Worm (Caenorhabditis elegans) whole organism, L4 larva: ENCODE measurements around the gene C26H9A.3.
A peak's percentile ranks its signal among the peaks of the same experiment; 100 is the strongest.

Source experiments
- T26A8.4 ChIP-seq: fragments of 200-800 bp; sonication (Bioruptor generic); IDR thresholded peaks from 2 replicates; pipeline ENCODE4 v1.3.6; 2022; ENCODE audit warnings: missing genetic modification characterization, missing compliant biosample characterization
- Y105C5A.15 ChIP-seq: fragments of 200-800 bp; sonication (Bioruptor generic); IDR thresholded peaks from 2 replicates; pipeline ENCODE4 v1.3.6; 2022; ENCODE audit warnings: missing genetic modification characterization, missing compliant biosample characterization
- Y5F2A.4 ChIP-seq: fragments of 200-800 bp; sonication (Bioruptor generic); optimal IDR thresholded peaks from 2 replicates; lab custom pipeline; 2018; ENCODE audit warnings: mild to moderate bottlenecking, missing genetic modification characterization, missing compliant biosample characterization
- Y75B8A.6 ChIP-seq: fragments of 200-800 bp; sonication (Bioruptor generic); IDR thresholded peaks from 2 replicates; pipeline ENCODE4 v1.3.6; 2022; ENCODE audit warnings: missing genetic modification reagents, missing genetic modification characterization, missing compliant biosample characterization
- aha-1 ChIP-seq: fragments of 150-350 bp; peaks from one replicate; lab custom pipeline; 2014; ENCODE audit warnings: missing biosample characterization, missing genetic modification characterization
- ceh-32 ChIP-seq: sonication (generic microtip); optimal IDR thresholded peaks from 2 replicates; lab custom pipeline; 2016; ENCODE audit warnings: mild to moderate bottlenecking, missing genetic modification characterization, missing compliant biosample characterization; ENCODE audit not compliant: poor library complexity
- ceh-44 ChIP-seq: fragments of 200-800 bp; sonication (Bioruptor generic); IDR thresholded peaks from 2 replicates; pipeline ENCODE4 v1.3.6; 2022; ENCODE audit warnings: missing genetic modification reagents, missing genetic modification characterization, missing compliant biosample characterization
- ceh-82 ChIP-seq: sonication (generic microtip); optimal IDR thresholded peaks from 2 replicates; lab custom pipeline; 2017; ENCODE audit warnings: missing biosample characterization, missing genetic modification characterization
- cey-2 ChIP-seq: sonication (generic microtip); optimal IDR thresholded peaks from 3 replicates; lab custom pipeline; 2017; ENCODE audit warnings: missing genetic modification characterization, mild to moderate bottlenecking, missing compliant biosample characterization, antibody characterized with exemption, borderline replicate concordance; ENCODE audit not compliant: insufficient read depth
- daf-12 ChIP-seq: fragments of 150-350 bp; optimal IDR thresholded peaks from 2 replicates; lab custom pipeline; 2014; ENCODE audit warnings: missing biosample characterization, missing genetic modification reagents, missing genetic modification characterization
- daf-16 ChIP-seq, 3 experiments: sonication (generic microtip); optimal IDR thresholded peaks; 2 replicates each; lab custom pipeline; 2016 to 2017; ENCODE audit warnings: missing genetic modification characterization in 3 of 3, missing genetic modification reagents in 3 of 3, mild to moderate bottlenecking in 2 of 3, missing compliant biosample characterization in 2 of 3, missing biosample characterization in 1 of 3, moderate library complexity in 1 of 3
- dmd-6 ChIP-seq: fragments of 200-800 bp; sonication (Bioruptor generic); IDR thresholded peaks from 2 replicates; pipeline ENCODE4 v1.3.6; 2022; ENCODE audit warnings: missing genetic modification reagents, missing genetic modification characterization, missing compliant biosample characterization
- dve-1 ChIP-seq: sonication (generic microtip); optimal IDR thresholded peaks from 2 replicates; lab custom pipeline; 2017; ENCODE audit warnings: antibody characterized with exemption, mild to moderate bottlenecking, missing genetic modification characterization, missing compliant biosample characterization; ENCODE audit not compliant: insufficient read depth
- egl-27 ChIP-seq: sonication (generic microtip); optimal IDR thresholded peaks from 3 replicates; lab custom pipeline; 2017; ENCODE audit warnings: missing biosample characterization, missing genetic modification reagents, missing genetic modification characterization
- fkh-10 ChIP-seq: fragments of 150-350 bp; optimal IDR thresholded peaks from 2 replicates; lab custom pipeline; 2014; ENCODE audit warnings: missing biosample characterization, missing genetic modification reagents, missing genetic modification characterization
- hlh-11 ChIP-seq: fragments of 200-800 bp; sonication (Bioruptor generic); optimal IDR thresholded peaks from 2 replicates; lab custom pipeline; 2018; ENCODE audit warnings: mild to moderate bottlenecking, missing genetic modification characterization, missing compliant biosample characterization
- hlh-30 ChIP-seq: sonication (generic microtip); optimal IDR thresholded peaks from 2 replicates; lab custom pipeline; 2017; ENCODE audit warnings: antibody characterized with exemption, mild to moderate bottlenecking, missing genetic modification characterization, missing compliant biosample characterization; ENCODE audit not compliant: insufficient read depth
- jun-1 ChIP-seq: fragments of 150-350 bp; optimal IDR thresholded peaks from 2 replicates; lab custom pipeline; 2014; ENCODE audit warnings: missing biosample characterization, missing genetic modification reagents, missing genetic modification characterization
- lin-1 ChIP-seq: fragments of 200-800 bp; sonication (Bioruptor generic); IDR thresholded peaks from 2 replicates; pipeline ENCODE4 v1.3.6; 2022; ENCODE audit warnings: missing genetic modification reagents, missing genetic modification characterization, missing compliant biosample characterization
- lin-13 ChIP-seq: fragments of 150-350 bp; optimal IDR thresholded peaks from 2 replicates; lab custom pipeline; 2014; ENCODE audit warnings: missing biosample characterization, missing genetic modification reagents, missing genetic modification characterization
- lir-3 ChIP-seq: sonication (generic microtip); optimal IDR thresholded peaks from 2 replicates; lab custom pipeline; 2016; ENCODE audit warnings: mild to moderate bottlenecking, missing genetic modification characterization, missing compliant biosample characterization
- madf-5 ChIP-seq, 2 experiments: fragments of 200-800 bp; sonication (Bioruptor generic); IDR thresholded peaks; 2 replicates each; pipeline ENCODE4 v1.3.6; 2022; ENCODE audit warnings: missing compliant biosample characterization in 2 of 2, missing genetic modification characterization in 2 of 2
- madf-9 ChIP-seq: fragments of 200-800 bp; sonication (Bioruptor generic); conservative IDR thresholded peaks from 2 replicates; pipeline ENCODE4 v1.3.6; 2022; ENCODE audit warnings: missing genetic modification reagents, missing genetic modification characterization, missing compliant biosample characterization
- mxl-3 ChIP-seq: fragments of 200-800 bp; sonication (Bioruptor generic); optimal IDR thresholded peaks from 2 replicates; lab custom pipeline; 2018; ENCODE audit warnings: mild to moderate bottlenecking, missing genetic modification characterization, missing compliant biosample characterization
- nhr-102 ChIP-seq: sonication (generic microtip); optimal IDR thresholded peaks from 2 replicates; lab custom pipeline; 2016; ENCODE audit warnings: mild to moderate bottlenecking, missing genetic modification characterization, moderate library complexity, missing compliant biosample characterization
- nhr-237 ChIP-seq: sonication (generic microtip); optimal IDR thresholded peaks from 2 replicates; lab custom pipeline; 2017; ENCODE audit warnings: missing biosample characterization, missing genetic modification characterization
- nhr-28 ChIP-seq: fragments of 150-350 bp; optimal IDR thresholded peaks from 2 replicates; lab custom pipeline; 2014; ENCODE audit warnings: missing biosample characterization, missing genetic modification characterization
- nhr-41 ChIP-seq: fragments of 200-800 bp; sonication (Bioruptor generic); IDR thresholded peaks from 2 replicates; pipeline ENCODE4 v1.3.6; 2022; ENCODE audit warnings: missing genetic modification reagents, missing genetic modification characterization, missing compliant biosample characterization
- nhr-48 ChIP-seq: sonication (generic microtip); optimal IDR thresholded peaks from 2 replicates; lab custom pipeline; 2016; ENCODE audit warnings: mild to moderate bottlenecking, missing genetic modification characterization, missing compliant biosample characterization
- nhr-76 ChIP-seq: fragments of 150-350 bp; optimal IDR thresholded peaks from 2 replicates; lab custom pipeline; 2014; ENCODE audit warnings: missing biosample characterization, missing genetic modification characterization
- nhr-77 ChIP-seq: fragments of 150-350 bp; optimal IDR thresholded peaks from 2 replicates; lab custom pipeline; 2014; ENCODE audit warnings: missing biosample characterization, missing genetic modification characterization
- pha-4 ChIP-seq, 2 experiments: fragments of 150-350 bp in 1 of 2; fragments of 200-800 bp in 1 of 2; sonication (Bioruptor generic) in 1 of 2; IDR thresholded peaks in 1 of 2; optimal IDR thresholded peaks in 1 of 2; 2 replicates each; pipeline versions ENCODE4 v1.3.6 to Lab custom; 2014 to 2022; ENCODE audit warnings: missing genetic modification characterization in 2 of 2, missing genetic modification reagents in 2 of 2, missing biosample characterization in 1 of 2, missing compliant biosample characterization in 1 of 2
- php-3 ChIP-seq: fragments of 200-800 bp; sonication (Bioruptor generic); IDR thresholded peaks from 2 replicates; pipeline ENCODE4 v1.3.6; 2022; ENCODE audit warnings: missing genetic modification reagents, missing genetic modification characterization, missing compliant biosample characterization
- pqm-1 ChIP-seq: sonication (generic microtip); optimal IDR thresholded peaks from 2 replicates; lab custom pipeline; 2017; ENCODE audit warnings: missing biosample characterization, missing genetic modification characterization
- sdz-12 ChIP-seq: fragments of 200-800 bp; sonication (Bioruptor generic); optimal IDR thresholded peaks from 2 replicates; lab custom pipeline; 2018; ENCODE audit warnings: mild to moderate bottlenecking, missing genetic modification characterization, missing compliant biosample characterization
- spr-3 ChIP-seq: fragments of 200-800 bp; sonication (Bioruptor generic); optimal IDR thresholded peaks from 2 replicates; lab custom pipeline; 2018; ENCODE audit warnings: mild to moderate bottlenecking, missing genetic modification characterization, missing compliant biosample characterization
- tag-97 ChIP-seq: fragments of 200-800 bp; sonication (Bioruptor generic); IDR thresholded peaks from 2 replicates; pipeline ENCODE4 v1.3.6; 2022; ENCODE audit warnings: missing genetic modification characterization, missing compliant biosample characterization
- tra-1 ChIP-seq: fragments of 200-800 bp; sonication (Bioruptor generic); IDR thresholded peaks from 2 replicates; pipeline ENCODE4 v1.3.6; 2022; ENCODE audit warnings: missing genetic modification reagents, missing genetic modification characterization, missing compliant biosample characterization
- unc-39 ChIP-seq: sonication (generic microtip); optimal IDR thresholded peaks from 2 replicates; lab custom pipeline; 2017; ENCODE audit warnings: missing biosample characterization, missing genetic modification characterization
- unc-62 ChIP-seq, 3 experiments: fragments of 150-350 bp in 1 of 3; sonication (generic microtip); optimal IDR thresholded peaks in 2 of 3; peaks in 1 of 3; 1 replicate in 1 of 3; 2 replicates in 2 of 3; lab custom pipeline; 2014 to 2017; ENCODE audit warnings: missing biosample characterization in 3 of 3, missing genetic modification characterization in 3 of 3, missing genetic modification reagents in 3 of 3, missing genotype in 1 of 3
- zip-2 ChIP-seq: fragments of 150-350 bp; optimal IDR thresholded peaks from 2 replicates; lab custom pipeline; 2014; ENCODE audit warnings: missing biosample characterization, missing genetic modification characterization
- ztf-11 ChIP-seq: fragments of 150-350 bp; optimal IDR thresholded peaks from 2 replicates; lab custom pipeline; 2014; ENCODE audit warnings: missing biosample characterization, missing genetic modification characterization
- ztf-7 ChIP-seq: fragments of 150-350 bp; optimal IDR thresholded peaks from 2 replicates; lab custom pipeline; 2014; ENCODE audit warnings: missing biosample characterization, missing genetic modification characterization

C26H9A.3 gene

DNA sequence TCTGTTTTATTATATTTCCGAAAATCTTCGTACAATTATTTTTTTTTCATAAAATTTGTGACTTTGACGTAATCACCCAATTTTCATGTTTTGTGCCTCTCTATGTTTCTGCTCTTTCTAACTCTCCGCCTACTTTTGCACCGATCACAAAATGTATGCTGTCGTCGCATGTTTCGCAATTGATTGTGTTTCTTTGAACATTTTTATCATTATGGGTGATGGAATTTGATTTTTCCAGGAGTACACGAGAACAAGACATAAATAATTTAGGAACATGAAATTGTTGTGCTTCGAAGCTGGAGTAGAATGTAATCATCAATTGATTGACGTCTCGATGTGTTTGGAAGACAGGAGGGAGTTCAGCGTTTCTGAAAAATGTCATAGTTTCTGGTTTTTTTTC, 38.3 kb downstream of the C26H9A.3 start (continued):
- TF ChIP-seq nhr-237 (no peak), nhr-41 (GFP tag; lab: Robert Waterston, UW) (0 out of 2 replicates have a peak, but pooled peaks have one; percentile 26), Y75B8A.6 (GFP tag; lab: Robert Waterston, UW) (no peak), lin-13 (GFP tag; lab: Kevin White, UChicago) (peak; percentile 7), dmd-6 (GFP tag; lab: Robert Waterston, UW) (peak; percentile 99), nhr-28 (peak; percentile 91), pha-4 (GFP tag; IDR thresholded peaks at IDR 0.05; lab: Robert Waterston, UW) (peak; percentile 30; the same call in 1 of the 2 replicates), pha-4 (tag; optimal IDR thresholded peaks at IDR 0.05; lab: Kevin White, UChicago) (no peak), tra-1 (GFP tag; lab: Robert Waterston, UW) (peak; percentile 64; the same call in 1 of the 2 replicates), lin-1 (GFP tag; lab: Robert Waterston, UW) (peak; percentile 62; the same call in 1 of the 2 replicates), hlh-11 (tag; lab: Kevin White, UChicago) (peak; percentile 91), nhr-102 (peak; percentile 98), nhr-76 (tag; lab: Kevin White, UChicago) (no peak)

- no peak for TF ChIP-seq pha-4 (GFP tag; IDR thresholded peaks at IDR 0.05; lab: Robert Waterston, UW)
- TF ChIP-seq pha-4 (tag; optimal IDR thresholded peaks at IDR 0.05; lab: Kevin White, UChicago) = no peak
- TF ChIP-seq egl-27 (tag; lab: Kevin White, UChicago) = no peak
- TF ChIP-seq dve-1 (tag; lab: Kevin White, UChicago) = peak; percentile 77
- TF ChIP-seq madf-9 = no peak
- TF ChIP-seq cey-2 (tag; lab: Kevin White, UChicago) = no peak
- peak; percentile 89 for TF ChIP-seq dmd-6 (GFP tag; lab: Robert Waterston, UW)
- peak; percentile 68 for TF ChIP-seq php-3 (GFP tag; lab: Robert Waterston, UW)
- no peak for TF ChIP-seq zip-2
- TF ChIP-seq nhr-102 = peak; percentile 81
- TF ChIP-seq nhr-28 = peak; percentile 93
- peak; percentile 17 for TF ChIP-seq nhr-48 (tag; lab: Kevin White, UChicago)
- peak; percentile 73 for TF ChIP-seq hlh-11 (tag; lab: Kevin White, UChicago)
- peak; percentile 85 for TF ChIP-seq nhr-77 (tag; lab: Kevin White, UChicago)
- no peak for TF ChIP-seq Y5F2A.4 (GFP tag; lab: Kevin White, UChicago)
- no peak for TF ChIP-seq daf-16 (GFP tag; optimal IDR thresholded peaks at IDR 0.05; lab: Kevin White, UChicago)
- peak; percentile 89 for TF ChIP-seq daf-16 (tag; optimal IDR thresholded peaks at IDR 0.05; lab: Kevin White, UChicago)
- TF ChIP-seq fkh-10 (GFP tag; lab: Kevin White, UChicago) = no peak
- peak; percentile 99 for TF ChIP-seq pqm-1 (tag; lab: Kevin White, UChicago)
- peak in 1 of 2 experiments; percentile 57 for TF ChIP-seq unc-62 (GFP tag; optimal IDR thresholded peaks at IDR 0.05 in 1 of 2; lab: Kevin White, UChicago)
- TF ChIP-seq unc-62 (tag; optimal IDR thresholded peaks at IDR 0.05; lab: Kevin White, UChicago) = no peak
Observed at ce11 chrIV:12599158-12599557, 40.1 kb downstream of the C26H9A.3 start, which contains the start of gene pgp-1. Gene pgp-1, minus strand, starts transcription at chrIV:12599169.

DNA sequence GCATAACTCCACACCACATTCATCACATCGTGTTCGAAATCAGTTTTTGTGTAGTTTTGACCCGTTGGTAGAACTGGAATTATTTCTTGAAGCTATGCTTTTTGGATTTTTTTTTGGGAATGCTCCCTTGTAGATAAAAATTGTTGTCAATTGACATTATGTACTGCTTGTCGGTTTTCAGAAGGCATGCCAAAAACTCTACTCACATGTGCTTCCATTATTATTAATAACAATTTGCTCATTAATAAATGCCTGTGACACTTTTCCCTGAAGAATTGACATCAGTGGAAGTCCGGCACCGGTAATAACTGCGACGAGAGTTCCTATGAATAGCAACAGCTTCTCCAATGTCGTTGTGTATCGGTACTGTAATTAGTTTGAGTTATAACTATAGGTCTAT, 42.3 kb downstream of the C26H9A.3 start:
- TF ChIP-seq hlh-30 (tag; lab: Kevin White, UChicago) (no peak), aha-1 (tag; lab: Kevin White, UChicago) (peak; percentile 91)

DNA sequence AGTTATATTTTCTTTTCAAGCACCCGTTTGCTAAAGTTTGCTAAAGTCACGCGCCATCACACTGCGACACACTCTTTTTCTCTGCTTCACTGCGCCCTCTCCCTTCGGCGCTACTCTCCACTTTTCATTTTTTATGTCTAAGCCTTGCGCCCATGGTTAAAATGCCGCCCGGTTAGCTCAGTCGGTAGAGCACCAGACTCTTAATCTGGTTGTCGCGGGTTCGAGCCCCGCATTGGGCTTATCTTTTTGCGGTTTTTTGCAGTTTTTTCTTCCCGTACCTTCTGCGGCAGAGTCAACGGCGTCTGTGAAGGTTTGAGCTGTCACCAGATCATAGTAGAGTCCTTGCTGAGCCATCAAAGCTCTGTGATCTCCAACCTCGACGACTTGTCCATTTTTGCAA, 44.6 kb downstream of the C26H9A.3 start:
- TF ChIP-seq sdz-12 (peak; percentile 53), dve-1 (tag; lab: Kevin White, UChicago) (peak; percentile 56), Y105C5A.15 (peak; percentile 84; the same call in 1 of the 2 replicates), unc-39 (tag; lab: Kevin White, UChicago) (no peak), ceh-32 (peak; percentile 42), ceh-44 (GFP tag; lab: Robert Waterston, UW) (peak; percentile 74; the same call in 1 of the 2 replicates), madf-5 (GFP tag; IDR thresholded peaks at IDR 0.05; lab: Robert Waterston, UW) (peak; percentile 54 to 72; a peak in 3 of 4 replicates), ceh-82 (tag; lab: Kevin White, UChicago) (no peak), lir-3 (tag; lab: Kevin White, UChicago) (peak; percentile 13), ztf-7 (peak; percentile 10), jun-1 (tag; lab: Kevin White, UChicago) (no peak), tag-97 (GFP tag; lab: Robert Waterston, UW) (no peak), hlh-11 (tag; lab: Kevin White, UChicago) (peak; percentile 68), spr-3 (GFP tag; lab: Kevin White, UChicago) (peak; percentile 74), mxl-3 (peak; percentile 46), T26A8.4 (GFP tag; lab: Robert Waterston, UW) (peak; percentile 79), nhr-48 (tag; lab: Kevin White, UChicago) (peak; percentile 50), aha-1 (tag; lab: Kevin White, UChicago) (peak; percentile 99), daf-12 (tag; lab: Kevin White, UChicago) (no peak), ztf-11 (tag; lab: Kevin White, UChicago) (no peak)
